Fruit fly (Drosophila melanogaster) whole organism, prepupa: ENCODE results near the gene CG17026.

ENCODE experiments used
- Blimp-1 ChIP-seq: fragments of 200-800 bp; sonication (Bioruptor generic); optimal IDR thresholded peaks from 3 replicates; lab custom pipeline; 2017; ENCODE audit warnings: missing biosample characterization, missing genetic modification characterization, mild to moderate bottlenecking, moderate library complexity, missing genetic modification reagents
- CG10631 ChIP-seq: fragments of 200-800 bp; sonication (Bioruptor generic); optimal IDR thresholded peaks from 2 replicates; lab custom pipeline; 2016; ENCODE audit warnings: missing biosample characterization, missing genetic modification characterization
- CG11762 ChIP-seq: fragments of 200-800 bp; sonication (Bioruptor generic); optimal IDR thresholded peaks from 3 replicates; lab custom pipeline; 2016; ENCODE audit warnings: missing biosample characterization, missing genetic modification characterization; ENCODE audit not compliant: insufficient read depth
- CG11902 ChIP-seq: fragments of 200-800 bp; sonication (Bioruptor generic); optimal IDR thresholded peaks from 3 replicates; lab custom pipeline; 2016; ENCODE audit warnings: missing biosample characterization, missing genetic modification characterization
- CG15336 ChIP-seq: fragments of 200-800 bp; sonication (Bioruptor generic); IDR thresholded peaks from 2 replicates; pipeline ENCODE4 v1.3.6; 2022; ENCODE audit warnings: missing biosample characterization, missing genetic modification characterization
- CG1621 ChIP-seq: fragments of 200-800 bp; sonication (Bioruptor generic); optimal IDR thresholded peaks from 3 replicates; lab custom pipeline; 2018; ENCODE audit warnings: missing biosample characterization, mild to moderate bottlenecking, missing genetic modification characterization
- CG16779 ChIP-seq: fragments of 200-800 bp; sonication (Bioruptor generic); optimal IDR thresholded peaks from 3 replicates; lab custom pipeline; 2017; ENCODE audit warnings: missing biosample characterization, mild to moderate bottlenecking, missing genetic modification characterization
- CG31627 ChIP-seq: fragments of 200-800 bp; sonication (Bioruptor generic); optimal IDR thresholded peaks from 3 replicates; lab custom pipeline; 2016; ENCODE audit warnings: missing biosample characterization, missing genetic modification characterization
- CG32006 ChIP-seq: fragments of 200-800 bp; sonication (Bioruptor generic); optimal IDR thresholded peaks from 3 replicates; lab custom pipeline; 2017; ENCODE audit warnings: missing biosample characterization, mild to moderate bottlenecking, missing genetic modification characterization
- CG34406 ChIP-seq: fragments of 200-800 bp; sonication (Bioruptor generic); optimal IDR thresholded peaks from 3 replicates; lab custom pipeline; 2016; ENCODE audit warnings: missing biosample characterization, missing genetic modification characterization
- CG3919 ChIP-seq: fragments of 200-800 bp; sonication (Bioruptor generic); optimal IDR thresholded peaks from 3 replicates; lab custom pipeline; 2016; ENCODE audit warnings: missing biosample characterization, missing genetic modification characterization
- CG6163 ChIP-seq: fragments of 200-800 bp; sonication (Bioruptor generic); IDR thresholded peaks from 3 replicates; pipeline ENCODE4 v1.3.6; 2022; ENCODE audit warnings: missing biosample characterization, missing genetic modification characterization
- CG6792 ChIP-seq: fragments of 200-800 bp; sonication (Bioruptor generic); optimal IDR thresholded peaks from 3 replicates; lab custom pipeline; 2016; ENCODE audit warnings: missing biosample characterization, missing genetic modification characterization
- CG6808 ChIP-seq: fragments of 200-800 bp; sonication (Bioruptor generic); optimal IDR thresholded peaks from 3 replicates; lab custom pipeline; 2017; ENCODE audit warnings: missing biosample characterization, missing genetic modification characterization, mild to moderate bottlenecking, moderate library complexity, missing genetic modification reagents
- CG7368 ChIP-seq: fragments of 200-800 bp; sonication (Bioruptor generic); optimal IDR thresholded peaks from 3 replicates; lab custom pipeline; 2016; ENCODE audit warnings: missing biosample characterization, missing genetic modification characterization
- CG8632 ChIP-seq: fragments of 200-800 bp; sonication (Bioruptor generic); optimal IDR thresholded peaks from 3 replicates; lab custom pipeline; 2016; ENCODE audit warnings: missing biosample characterization, missing genetic modification characterization
- CG9139 ChIP-seq: fragments of 200-800 bp; sonication (Bioruptor generic); optimal IDR thresholded peaks from 3 replicates; lab custom pipeline; 2017; ENCODE audit warnings: missing biosample characterization, mild to moderate bottlenecking, missing genetic modification characterization
- Eip75B ChIP-seq: fragments of 200-800 bp; sonication (Bioruptor generic); optimal IDR thresholded peaks from 3 replicates; lab custom pipeline; 2016; ENCODE audit warnings: missing biosample characterization, missing genetic modification characterization
- Eip78C ChIP-seq: fragments of 200-800 bp; sonication (Bioruptor generic); peaks from one replicate; lab custom pipeline; 2016; ENCODE audit warnings: missing biosample characterization, missing genetic modification characterization
- Eip93F ChIP-seq: fragments of 200-800 bp; sonication (Bioruptor generic); optimal IDR thresholded peaks from 2 replicates; lab custom pipeline; 2016; ENCODE audit warnings: missing biosample characterization, mild to moderate bottlenecking, missing genetic modification characterization
- Ets21C ChIP-seq: fragments of 200-800 bp; sonication (Bioruptor generic); optimal IDR thresholded peaks from 3 replicates; lab custom pipeline; 2016; ENCODE audit warnings: missing biosample characterization, missing genetic modification characterization
- Ets96B ChIP-seq: fragments of 200-800 bp; optimal IDR thresholded peaks from 2 replicates; lab custom pipeline; 2019; ENCODE audit warnings: missing biosample characterization, mild to moderate bottlenecking, missing genetic modification characterization, moderate library complexity
- Hr38 ChIP-seq: sonication (Bioruptor generic); optimal IDR thresholded peaks from 2 replicates; lab custom pipeline; 2016; ENCODE audit warnings: missing biosample characterization, missing genetic modification characterization
- Hr39 ChIP-seq: fragments of 200-800 bp; sonication (Bioruptor generic); optimal IDR thresholded peaks from 2 replicates; lab custom pipeline; 2016; ENCODE audit warnings: missing biosample characterization, missing genetic modification characterization
- Hr4 ChIP-seq: fragments of 200-800 bp; sonication (Bioruptor generic); optimal IDR thresholded peaks from 3 replicates; lab custom pipeline; 2016; ENCODE audit warnings: missing biosample characterization, missing genetic modification characterization
- Lpt ChIP-seq: fragments of 200-800 bp; sonication (Bioruptor generic); optimal IDR thresholded peaks from 3 replicates; lab custom pipeline; 2016; ENCODE audit warnings: missing biosample characterization, missing genetic modification characterization
- Met ChIP-seq: fragments of 200-800 bp; sonication (Bioruptor generic); optimal IDR thresholded peaks from 3 replicates; lab custom pipeline; 2016; ENCODE audit warnings: missing biosample characterization, missing genetic modification characterization
- OdsH ChIP-seq: fragments of 200-800 bp; sonication (Bioruptor generic); optimal IDR thresholded peaks from 3 replicates; lab custom pipeline; 2016; ENCODE audit warnings: missing biosample characterization, missing genetic modification characterization
- Sox102F ChIP-seq: fragments of 200-800 bp; sonication (Bioruptor generic); optimal IDR thresholded peaks from 2 replicates; lab custom pipeline; 2016; ENCODE audit warnings: missing biosample characterization, mild to moderate bottlenecking, missing genetic modification characterization
- Sox14 ChIP-seq: fragments of 200-800 bp; sonication (Bioruptor generic); optimal IDR thresholded peaks from 3 replicates; lab custom pipeline; 2016; ENCODE audit warnings: missing biosample characterization, missing genetic modification characterization
- Sox15 ChIP-seq: fragments of 200-800 bp; sonication (Bioruptor generic); optimal IDR thresholded peaks from 3 replicates; lab custom pipeline; 2016; ENCODE audit warnings: missing biosample characterization, missing genetic modification characterization
- acj6 ChIP-seq: fragments of 200-800 bp; sonication (Bioruptor generic); optimal IDR thresholded peaks from 3 replicates; lab custom pipeline; 2016; ENCODE audit warnings: missing biosample characterization, missing genetic modification characterization
- cyc ChIP-seq: fragments of 200-800 bp; sonication (Bioruptor generic); optimal IDR thresholded peaks from 3 replicates; lab custom pipeline; 2016; ENCODE audit warnings: missing biosample characterization, missing genetic modification characterization
- dac ChIP-seq: fragments of 200-800 bp; sonication (Bioruptor generic); optimal IDR thresholded peaks from 2 replicates; lab custom pipeline; 2017; ENCODE audit warnings: missing biosample characterization, mild to moderate bottlenecking, missing genetic modification characterization
- dsx ChIP-seq: fragments of 200-800 bp; optimal IDR thresholded peaks from 3 replicates; lab custom pipeline; 2019; ENCODE audit warnings: missing biosample characterization, mild to moderate bottlenecking, missing genetic modification characterization, moderate library complexity; ENCODE audit not compliant: poor library complexity, severe bottlenecking
- eg ChIP-seq: fragments of 200-800 bp; sonication (Bioruptor generic); IDR thresholded peaks from 3 replicates; pipeline ENCODE4 v1.3.6; 2022; ENCODE audit warnings: missing biosample characterization, missing genetic modification characterization
- esn ChIP-seq: fragments of 200-800 bp; sonication (Bioruptor generic); optimal IDR thresholded peaks from 2 replicates; lab custom pipeline; 2016; ENCODE audit warnings: missing biosample characterization, mild to moderate bottlenecking, missing genetic modification characterization, moderate library complexity
- fd59A ChIP-seq: fragments of 200-800 bp; sonication (Bioruptor generic); optimal IDR thresholded peaks from 2 replicates; lab custom pipeline; 2017; ENCODE audit warnings: missing biosample characterization, mild to moderate bottlenecking, missing genetic modification characterization, missing genetic modification reagents
- fkh ChIP-seq: fragments of 200-800 bp; sonication (Bioruptor generic); optimal IDR thresholded peaks from 3 replicates; lab custom pipeline; 2017; ENCODE audit warnings: missing biosample characterization, mild to moderate bottlenecking, missing genetic modification characterization, moderate library complexity
- net ChIP-seq: fragments of 200-800 bp; sonication (Bioruptor generic); optimal IDR thresholded peaks from 3 replicates; lab custom pipeline; 2016; ENCODE audit warnings: missing biosample characterization, missing genetic modification characterization
- pdm3 ChIP-seq: fragments of 200-800 bp; sonication (Bioruptor generic); optimal IDR thresholded peaks from 3 replicates; lab custom pipeline; 2016; ENCODE audit warnings: missing biosample characterization, missing genetic modification characterization
- ss ChIP-seq, 2 experiments: fragments of 200-800 bp; sonication (Bioruptor generic); optimal IDR thresholded peaks; 2 replicates in 1 of 2; 3 replicates in 1 of 2; lab custom pipeline; 2017 to 2018; ENCODE audit warnings: mild to moderate bottlenecking in 2 of 2, missing biosample characterization in 2 of 2, missing genetic modification characterization in 2 of 2, moderate library complexity in 1 of 2
- svp ChIP-seq: fragments of 200-800 bp; sonication (Bioruptor generic); peaks from one replicate; lab custom pipeline; 2016; ENCODE audit warnings: missing biosample characterization, missing genetic modification characterization
- topi ChIP-seq: fragments of 200-800 bp; sonication (Bioruptor generic); optimal IDR thresholded peaks from 3 replicates; lab custom pipeline; 2016; ENCODE audit warnings: missing biosample characterization, missing genetic modification characterization

The CG17026 gene

dm6 chr3L:15968686-15969085 lies 6.5 kb upstream of the CG17026 start:
- no peak for TF ChIP-seq acj6 (GFP tag; lab: Kevin White, UChicago)
- peak; percentile 93 for TF ChIP-seq svp (GFP tag; lab: Kevin White, UChicago)
- no peak for TF ChIP-seq Blimp-1 (GFP tag; lab: Kevin White, UChicago)

dm6 chr3L:15974166-15974565 lies 1.0 kb upstream of the CG17026 start:
- TF ChIP-seq CG11762 (GFP tag; lab: Kevin White, UChicago) (no peak), fkh (no peak), Sox102F (GFP tag; lab: Kevin White, UChicago) (no peak), CG11902 (GFP tag; lab: Kevin White, UChicago) (no peak), CG16779 (tag; lab: Kevin White, UChicago) (no peak), Ets21C (no peak), CG7368 (no peak), CG6808 (no peak), CG9139 (GFP tag; lab: Kevin White, UChicago) (no peak), fd59A (GFP tag; lab: Kevin White, UChicago) (no peak), CG6163 (no peak), cyc (GFP tag; lab: Kevin White, UChicago) (no peak), CG32006 (GFP tag; lab: Kevin White, UChicago) (no peak), CG6792 (GFP tag; lab: Kevin White, UChicago) (no peak), Lpt (GFP tag; lab: Kevin White, UChicago) (no peak), CG3919 (GFP tag; lab: Kevin White, UChicago) (no peak), CG8632 (no peak), Eip78C (GFP tag; lab: Kevin White, UChicago) (no peak), topi (no peak), dac (GFP tag; lab: Kevin White, UChicago) (no peak)

dm6 chr3L:15976758-15977157 lies 1.6 kb downstream of the CG17026 start, which contains the start of gene CG17029:
TSS of gene CG17029 (plus strand) at chr3L:15976870.
- TF ChIP-seq net (GFP tag; lab: Kevin White, UChicago) (no peak), ss (GFP tag; optimal IDR thresholded peaks at IDR 0.05; lab: Kevin White, UChicago) (no peak), Eip78C (GFP tag; lab: Kevin White, UChicago) (peak; percentile 14), CG16779 (tag; lab: Kevin White, UChicago) (peak; percentile 6)

- TF ChIP-seq dac (GFP tag; lab: Kevin White, UChicago) (no peak), Ets21C (peak; percentile 16), topi (peak; percentile 77), Eip75B (GFP tag; lab: Kevin White, UChicago) (no peak), net (GFP tag; lab: Kevin White, UChicago) (peak; percentile 32), Hr39 (GFP tag; lab: Kevin White, UChicago) (peak; percentile 56), dsx (GFP tag; lab: Kevin White, UChicago) (no peak), CG7368 (no peak), OdsH (GFP tag; lab: Kevin White, UChicago) (no peak), CG1621 (tag; lab: Kevin White, UChicago) (no peak), fkh (no peak), Eip93F (GFP tag; lab: Kevin White, UChicago) (no peak), CG6792 (GFP tag; lab: Kevin White, UChicago) (peak; percentile 44), CG16779 (tag; lab: Kevin White, UChicago) (no peak), Ets96B (no peak), Met (GFP tag; lab: Kevin White, UChicago) (no peak), CG10631 (GFP tag; lab: Kevin White, UChicago) (no peak), Lpt (GFP tag; lab: Kevin White, UChicago) (peak; percentile 24), esn (GFP tag; lab: Kevin White, UChicago) (peak; percentile 74), CG34406 (GFP tag; lab: Kevin White, UChicago) (peak; percentile 27), CG32006 (GFP tag; lab: Kevin White, UChicago) (no peak), Hr38 (GFP tag; lab: Kevin White, UChicago) (no peak), svp (GFP tag; lab: Kevin White, UChicago) (peak; percentile 81), CG6163 (peak; percentile 70), Sox14 (GFP tag; lab: Kevin White, UChicago) (peak; percentile 43), pdm3 (GFP tag; lab: Kevin White, UChicago) (peak; percentile 47), Eip78C (GFP tag; lab: Kevin White, UChicago) (peak; percentile 85), cyc (GFP tag; lab: Kevin White, UChicago) (peak; percentile 66), Hr4 (GFP tag; lab: Kevin White, UChicago) (no peak), Sox15 (GFP tag; lab: Kevin White, UChicago) (no peak), eg (GFP tag; lab: Robert Waterston, UW) (peak; percentile 81), CG15336 (GFP tag; lab: Robert Waterston, UW) (peak; percentile 53; the same call in 1 of the 2 replicates), CG11762 (GFP tag; lab: Kevin White, UChicago) (peak; percentile 25), CG31627 (GFP tag; lab: Kevin White, UChicago) (peak; percentile 66), acj6 (GFP tag; lab: Kevin White, UChicago) (peak; percentile 50)
Observed at dm6 chr3L:15977565-15977964, 2.4 kb downstream of the CG17026 start.
